Worm (Caenorhabditis elegans): ENCODE measurements around the gene F35E8.10.

Gene F35E8.10

DNA sequence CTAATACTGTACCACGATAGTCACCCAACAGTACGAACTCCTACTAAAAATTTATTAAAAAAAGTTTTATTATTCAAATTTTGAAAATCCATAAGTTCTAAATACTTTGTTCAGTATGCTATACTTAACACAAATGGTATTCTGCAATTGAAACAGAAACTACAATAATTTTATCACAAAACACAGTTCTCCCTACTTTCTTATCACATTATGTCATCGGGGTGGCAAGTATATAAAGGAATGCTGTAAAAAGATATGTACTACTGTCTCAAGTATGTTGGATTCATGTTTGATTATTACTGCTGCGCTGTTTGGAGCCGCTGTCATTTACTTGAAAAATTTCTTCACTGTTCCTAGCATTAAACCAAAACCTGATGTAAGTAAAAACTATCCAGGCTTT lies 929 bp upstream of the F35E8.10 start, which contains the start of gene cdr-1:
Gene cdr-1 (plus strand): TSS at position 208 of the 400 bp plus-strand sequence.
- TF ChIP-seq aly-2 (tag; optimal IDR thresholded peaks at IDR 0.05) (no peak), elt-1 (tag; optimal IDR thresholded peaks at IDR 0.05) (no peak), ZK546.5 (tag; optimal IDR thresholded peaks at IDR 0.05) (no peak), sma-9 (GFP tag; optimal IDR thresholded peaks at IDR 0.05) (no peak), sma-9 (tag; optimal IDR thresholded peaks at IDR 0.05) (no peak), ztf-11 (tag; optimal IDR thresholded peaks at IDR 0.05) (no peak), blmp-1 (tag; optimal IDR thresholded peaks at IDR 0.05; ENCODE audit: insufficient read depth) (no peak), dmd-4 (tag; optimal IDR thresholded peaks at IDR 0.05) (no peak), skn-1 (tag; optimal IDR thresholded peaks at IDR 0.05) (no peak), nhr-77 (tag; optimal IDR thresholded peaks at IDR 0.05) (no peak), unc-55 (GFP tag; optimal IDR thresholded peaks at IDR 0.05) (no peak), sma-3 (GFP tag; optimal IDR thresholded peaks at IDR 0.05) (no peak), mbf-1 (tag; optimal IDR thresholded peaks at IDR 0.05) (no peak), lin-39 (tag; optimal IDR thresholded peaks at IDR 0.05) (no peak), ama-1 (optimal IDR thresholded peaks at IDR 0.05) (no peak), mdl-1 (tag; optimal IDR thresholded peaks at IDR 0.05) (no peak), nhr-237 (tag; optimal IDR thresholded peaks at IDR 0.05) (no peak)

DNA sequence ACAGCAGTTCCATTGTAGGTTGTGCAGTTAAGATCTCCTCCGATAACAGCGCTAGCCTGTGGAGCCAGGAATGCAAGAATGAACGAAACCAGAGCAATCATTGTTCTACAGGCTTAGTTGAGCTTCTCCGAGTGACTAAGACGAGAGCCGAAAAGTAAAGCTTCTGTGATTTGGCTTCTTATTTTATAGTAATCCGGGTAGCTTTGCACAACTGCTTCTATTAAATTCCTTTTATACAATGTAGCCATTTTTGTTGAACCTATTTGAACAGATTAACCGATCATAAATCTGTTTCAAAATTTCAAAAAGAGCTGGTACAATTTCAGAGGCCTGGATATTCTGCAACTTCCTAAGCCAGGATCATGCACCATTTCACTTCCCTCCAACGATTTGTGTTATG lies 2.7 kb downstream of the F35E8.10 start, which contains the start of gene F35E8.9:
Gene F35E8.9 (minus strand): TSS at position 101 of the 400 bp plus-strand sequence.
- TF ChIP-seq mdl-1 (tag; optimal IDR thresholded peaks at IDR 0.05) (no peak), Y55F3AM.14 (GFP tag; optimal IDR thresholded peaks at IDR 0.05) (no peak), ztf-11 (tag; optimal IDR thresholded peaks at IDR 0.05) (no peak), ceh-82 (tag; optimal IDR thresholded peaks at IDR 0.05) (no peak), nhr-11 (tag; optimal IDR thresholded peaks at IDR 0.05) (no peak), blmp-1 (tag; optimal IDR thresholded peaks at IDR 0.05; ENCODE audit: insufficient read depth) (no peak), elt-1 (tag; optimal IDR thresholded peaks at IDR 0.05) (no peak), skn-1 (tag; optimal IDR thresholded peaks at IDR 0.05) (no peak)

DNA sequence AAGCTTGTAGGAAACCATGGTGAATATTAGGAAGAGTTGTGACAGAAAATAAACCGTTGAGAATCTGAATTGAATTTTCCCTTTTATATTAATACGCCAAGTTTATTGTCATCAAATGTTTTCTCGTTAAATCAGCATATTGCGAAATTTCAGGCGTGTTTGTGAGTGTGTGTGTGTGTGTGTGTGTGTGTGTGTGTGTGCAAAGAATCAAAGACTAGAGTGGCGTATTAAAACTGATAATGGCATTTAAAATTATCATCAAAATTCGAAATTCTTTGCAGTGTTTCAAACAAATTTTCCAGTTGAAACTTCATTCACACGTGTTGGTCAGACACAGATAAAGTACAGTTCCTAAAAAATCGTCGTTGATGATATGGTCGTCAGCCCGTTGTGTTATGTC lies 4.3 kb downstream of the F35E8.10 start, which contains the start of gene gst-38:
Gene gst-38 (minus strand): TSS at position 152 of the 400 bp plus-strand sequence.
- TF ChIP-seq sma-9 (GFP tag; optimal IDR thresholded peaks at IDR 0.05) (peak; percentile 57), sma-9 (tag; optimal IDR thresholded peaks at IDR 0.05) (no peak), fos-1 (tag; optimal IDR thresholded peaks at IDR 0.05) (peak; percentile 63), crh-2 (tag; optimal IDR thresholded peaks at IDR 0.05) (peak; percentile 30), snpc-4 (tag; optimal IDR thresholded peaks at IDR 0.05) (no peak)

DNA sequence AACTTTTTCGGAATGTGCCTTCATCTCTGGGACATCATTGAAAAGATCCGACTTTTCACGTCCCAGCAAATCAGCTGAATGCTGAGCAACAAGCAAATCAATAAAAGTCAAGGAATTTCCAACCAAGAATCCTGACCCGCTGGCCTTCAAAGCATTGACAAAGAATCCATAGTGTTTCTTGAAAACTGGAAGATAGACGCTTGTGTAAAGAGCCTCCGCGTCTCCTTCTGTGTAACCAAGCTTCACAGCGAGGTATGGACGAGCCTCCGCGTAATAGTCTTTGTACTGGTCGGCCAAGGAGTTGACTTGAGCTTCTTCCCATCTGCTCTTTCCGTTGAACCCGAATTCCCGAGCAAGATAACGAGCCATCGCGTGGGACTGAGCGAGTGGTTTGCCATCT lies 4.9 kb downstream of the F35E8.10 start:
- TF ChIP-seq nhr-11 (tag; optimal IDR thresholded peaks at IDR 0.05) (no peak), sma-9 (GFP tag; optimal IDR thresholded peaks at IDR 0.05) (no peak), sma-9 (tag; optimal IDR thresholded peaks at IDR 0.05) (no peak), blmp-1 (tag; optimal IDR thresholded peaks at IDR 0.05; ENCODE audit: insufficient read depth) (no peak)

DNA sequence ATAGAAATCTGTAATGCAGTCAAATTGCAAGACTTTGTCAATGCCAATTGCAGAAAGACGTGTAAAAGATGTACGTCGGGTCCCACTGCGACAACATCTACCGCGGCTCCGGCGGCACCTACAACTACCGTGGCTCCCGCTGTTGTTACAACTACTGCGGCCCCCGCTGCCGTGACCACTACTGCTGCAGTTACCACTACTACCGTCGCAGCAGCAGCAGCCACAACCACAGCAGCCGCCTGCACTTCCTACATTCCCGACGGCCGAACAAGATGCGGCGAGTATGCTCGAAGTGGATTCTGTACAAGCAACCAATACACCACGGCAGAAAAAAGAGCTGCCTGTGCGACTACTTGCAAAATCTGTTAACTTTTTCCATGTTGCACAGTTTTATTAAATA lies 5.4 kb downstream of the F35E8.10 start:
- TF ChIP-seq R02D3.7 (tag; optimal IDR thresholded peaks at IDR 0.05) = no peak
- no peak for TF ChIP-seq unc-39 (tag; optimal IDR thresholded peaks at IDR 0.05)
- no peak for TF ChIP-seq nhr-25 (tag; optimal IDR thresholded peaks at IDR 0.05)
- no peak for TF ChIP-seq lin-11 (tag; optimal IDR thresholded peaks at IDR 0.05)
- no peak for TF ChIP-seq gmeb-1 (tag; optimal IDR thresholded peaks at IDR 0.05)
- TF ChIP-seq fos-1 (tag; optimal IDR thresholded peaks at IDR 0.05) = no peak
- TF ChIP-seq mab-5 (tag; optimal IDR thresholded peaks at IDR 0.05) = no peak
- no peak for TF ChIP-seq ztf-1 (GFP tag; conservative IDR thresholded peaks at IDR 0.05)
- TF ChIP-seq sem-4 (tag; optimal IDR thresholded peaks at IDR 0.05) = no peak
- TF ChIP-seq lin-39 (tag; optimal IDR thresholded peaks at IDR 0.05) = no peak

DNA sequence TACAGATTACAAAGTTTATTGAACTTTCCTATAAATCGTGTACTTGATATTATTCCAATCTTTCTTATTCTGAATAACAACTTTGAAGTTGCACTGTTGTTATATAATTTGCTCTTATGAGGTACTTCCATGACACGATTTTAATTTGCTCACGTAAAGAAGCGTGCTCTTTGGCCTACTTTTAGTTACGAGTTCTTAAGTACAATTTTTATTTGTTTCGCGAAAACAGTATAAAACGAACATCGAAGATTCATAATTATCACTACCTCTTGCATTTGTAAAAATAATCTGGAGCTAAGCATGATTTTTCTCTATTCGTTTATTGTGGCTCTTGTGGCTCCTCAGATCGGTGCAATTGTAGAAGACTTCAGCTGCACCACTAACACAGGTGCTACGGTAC lies 6.5 kb downstream of the F35E8.10 start, which contains the start of gene F35E8.7:
Gene F35E8.7 (plus strand): TSS at position 301 of the 400 bp plus-strand sequence.
- TF ChIP-seq sem-4 (tag; optimal IDR thresholded peaks at IDR 0.05) (no peak), dmd-4 (tag; optimal IDR thresholded peaks at IDR 0.05) (no peak), elt-3 (tag; optimal IDR thresholded peaks at IDR 0.05) (no peak), sma-3 (GFP tag; optimal IDR thresholded peaks at IDR 0.05) (no peak)
